Fruit fly (Drosophila melanogaster) whole organism, embryonic: ENCODE results near the gene lectin-29Ca.

Source experiments
- Abd-B ChIP-seq: fragments of 200-800 bp; sonication (Bioruptor generic); optimal IDR thresholded peaks from 2 replicates; lab custom pipeline; 2018; ENCODE audit warnings: missing biosample characterization, mild to moderate bottlenecking, missing genetic modification characterization, moderate library complexity
- Atf3 ChIP-seq: fragments of 200-800 bp; sonication (Bioruptor generic); optimal IDR thresholded peaks from 3 replicates; lab custom pipeline; 2016; ENCODE audit warnings: missing biosample characterization, missing genetic modification characterization
- B-H2 ChIP-seq: fragments of 200-800 bp; sonication (Bioruptor generic); optimal IDR thresholded peaks from 2 replicates; lab custom pipeline; 2018; ENCODE audit warnings: missing biosample characterization, mild to moderate bottlenecking, missing genetic modification characterization
- CG10147 ChIP-seq: fragments of 200-800 bp; sonication (Bioruptor generic); optimal IDR thresholded peaks from 2 replicates; lab custom pipeline; 2019; ENCODE audit warnings: missing biosample characterization, mild to moderate bottlenecking, missing genetic modification characterization, moderate library complexity
- CG18262 ChIP-seq: fragments of 200-800 bp; optimal IDR thresholded peaks from 3 replicates; lab custom pipeline; 2019; ENCODE audit warnings: missing biosample characterization, mild to moderate bottlenecking, missing genetic modification characterization, moderate library complexity
- CG2129 ChIP-seq: fragments of 200-800 bp; sonication (Bioruptor generic); IDR thresholded peaks from 2 replicates; pipeline ENCODE4 v1.3.6; 2022; ENCODE audit warnings: missing biosample characterization, missing genetic modification characterization; ENCODE audit not compliant: partially characterized antibody
- CG30020 ChIP-seq: fragments of 200-800 bp; optimal IDR thresholded peaks from 2 replicates; lab custom pipeline; 2019; ENCODE audit warnings: missing biosample characterization, mild to moderate bottlenecking, missing genetic modification characterization, moderate library complexity
- CG31388 ChIP-seq: fragments of 200-800 bp; sonication (Bioruptor generic); optimal IDR thresholded peaks from 2 replicates; lab custom pipeline; 2016; ENCODE audit warnings: missing biosample characterization, missing genetic modification characterization
- CG4360 ChIP-seq: fragments of 200-800 bp; sonication (Bioruptor generic); IDR thresholded peaks from 2 replicates; pipeline ENCODE4 v1.3.6; 2022; ENCODE audit warnings: missing biosample characterization, missing genetic modification characterization
- CG5180 ChIP-seq: fragments of 200-800 bp; sonication (Bioruptor generic); optimal IDR thresholded peaks from 3 replicates; lab custom pipeline; 2017; ENCODE audit warnings: missing biosample characterization, missing genetic modification characterization, mild to moderate bottlenecking, moderate library complexity, missing genetic modification reagents
- CG6813 ChIP-seq: fragments of 200-800 bp; sonication (Bioruptor generic); optimal IDR thresholded peaks from 2 replicates; lab custom pipeline; 2017; ENCODE audit warnings: missing biosample characterization, missing genetic modification characterization, mild to moderate bottlenecking, moderate library complexity, missing genetic modification reagents
- CG7786 ChIP-seq: fragments of 200-800 bp; sonication (Bioruptor generic); optimal IDR thresholded peaks from 2 replicates; lab custom pipeline; 2016; ENCODE audit warnings: missing biosample characterization, missing genetic modification characterization
- CG7987 ChIP-seq: fragments of 200-800 bp; sonication (Bioruptor generic); optimal IDR thresholded peaks from 2 replicates; lab custom pipeline; 2018; ENCODE audit warnings: missing biosample characterization, mild to moderate bottlenecking, missing genetic modification characterization, moderate library complexity
- CG9727 ChIP-seq: fragments of 200-800 bp; sonication (Bioruptor generic); optimal IDR thresholded peaks from 3 replicates; lab custom pipeline; 2017; ENCODE audit warnings: missing biosample characterization, mild to moderate bottlenecking, missing genetic modification characterization
- Camta ChIP-seq: fragments of 200-800 bp; sonication (Bioruptor generic); optimal IDR thresholded peaks from 2 replicates; lab custom pipeline; 2016; ENCODE audit warnings: missing biosample characterization, missing genetic modification characterization
- CkIIα-i1 ChIP-seq: fragments of 200-800 bp; sonication (Bioruptor generic); IDR thresholded peaks from 2 replicates; pipeline ENCODE4 v1.3.6; 2022; ENCODE audit warnings: missing biosample characterization, missing genetic modification characterization
- Dad ChIP-seq: fragments of 200-800 bp; sonication (Bioruptor generic); optimal IDR thresholded peaks from 3 replicates; lab custom pipeline; 2016; ENCODE audit warnings: missing biosample characterization, missing genetic modification characterization
- Dfd ChIP-seq, 2 experiments: fragments of >200 bp; optimal IDR thresholded peaks; 2 replicates each; lab custom pipeline; 2017; ENCODE audit warnings: missing biosample characterization in 2 of 2, missing genetic modification characterization in 2 of 2
- Doc2 ChIP-seq: fragments of 200-800 bp; sonication (Bioruptor generic); IDR thresholded peaks from 2 replicates; pipeline ENCODE4 v1.3.6; 2022; ENCODE audit warnings: missing biosample characterization, missing genetic modification characterization
- Drgx ChIP-seq: fragments of 200-800 bp; sonication (Bioruptor generic); IDR thresholded peaks from 2 replicates; pipeline ENCODE4 v1.3.6; 2022; ENCODE audit warnings: missing biosample characterization, missing genetic modification characterization
- Elba2 ChIP-seq: fragments of 200-800 bp; sonication (Bioruptor generic); optimal IDR thresholded peaks from 3 replicates; lab custom pipeline; 2016; ENCODE audit warnings: missing biosample characterization, missing genetic modification characterization
- HLHmδ ChIP-seq: fragments of 200-800 bp; sonication (Bioruptor generic); optimal IDR thresholded peaks from 2 replicates; lab custom pipeline; 2018; ENCODE audit warnings: missing biosample characterization, mild to moderate bottlenecking, missing genetic modification characterization, moderate library complexity
- HmgZ ChIP-seq: fragments of 200-800 bp; sonication (Bioruptor generic); optimal IDR thresholded peaks from 2 replicates; lab custom pipeline; 2018; ENCODE audit warnings: missing biosample characterization, mild to moderate bottlenecking, missing genetic modification characterization
- Max ChIP-seq: fragments of 200-800 bp; sonication (Bioruptor generic); optimal IDR thresholded peaks from 2 replicates; lab custom pipeline; 2016; ENCODE audit warnings: missing biosample characterization, mild to moderate bottlenecking, missing genetic modification characterization
- Mes4 ChIP-seq: fragments of 200-800 bp; sonication (Bioruptor generic); optimal IDR thresholded peaks from 2 replicates; lab custom pipeline; 2016; ENCODE audit warnings: missing biosample characterization, missing genetic modification characterization
- Nf-YA ChIP-seq: fragments of 200-800 bp; sonication (Bioruptor generic); IDR thresholded peaks from 2 replicates; pipeline ENCODE4 v1.3.6; 2022; ENCODE audit warnings: missing biosample characterization, missing genetic modification characterization
- Opbp ChIP-seq: fragments of 200-800 bp; sonication (Bioruptor generic); IDR thresholded peaks from 3 replicates; pipeline ENCODE4 v1.3.6; 2022; ENCODE audit warnings: missing biosample characterization, missing genetic modification characterization; ENCODE audit not compliant: partially characterized antibody
- Pdp1 ChIP-seq, 2 experiments: fragments of 200-800 bp; sonication (Bioruptor generic); optimal IDR thresholded peaks; 3 replicates each; lab custom pipeline; 2016; ENCODE audit warnings: missing biosample characterization in 2 of 2, missing genetic modification characterization in 2 of 2, mild to moderate bottlenecking in 1 of 2, moderate library complexity in 1 of 2
- Ptx1 ChIP-seq: fragments of 200-800 bp; sonication (Bioruptor generic); IDR thresholded peaks from 2 replicates; pipeline ENCODE4 v1.3.6; 2022; ENCODE audit warnings: missing biosample characterization, missing genetic modification characterization
- TFAM ChIP-seq: fragments of 200-800 bp; sonication (Bioruptor generic); optimal IDR thresholded peaks from 2 replicates; lab custom pipeline; 2017; ENCODE audit warnings: missing biosample characterization, missing genetic modification characterization, inconsistent platforms
- Taf1 ChIP-seq: fragments of 200-800 bp; sonication (Bioruptor generic); IDR thresholded peaks from 2 replicates; pipeline ENCODE4 v1.3.6; 2022; ENCODE audit warnings: missing biosample characterization, missing genetic modification characterization
- ab ChIP-seq: fragments of 200-800 bp; sonication (Bioruptor generic); optimal IDR thresholded peaks from 2 replicates; lab custom pipeline; 2016; ENCODE audit warnings: missing biosample characterization, missing genetic modification characterization
- amos ChIP-seq: fragments of 200-800 bp; sonication (Bioruptor generic); IDR thresholded peaks from 2 replicates; pipeline ENCODE4 v1.3.6; 2022; ENCODE audit warnings: missing biosample characterization, missing genetic modification characterization; ENCODE audit not compliant: partially characterized antibody
- ase ChIP-seq: fragments of 200-800 bp; sonication (Bioruptor generic); IDR thresholded peaks from 3 replicates; pipeline ENCODE4 v1.3.6; 2022; ENCODE audit warnings: missing biosample characterization, missing genetic modification characterization
- btn ChIP-seq: fragments of 200-800 bp; sonication (Bioruptor generic); optimal IDR thresholded peaks from 2 replicates; lab custom pipeline; 2016; ENCODE audit warnings: missing biosample characterization, missing genetic modification characterization
- chinmo ChIP-seq: fragments of 200-800 bp; sonication (Bioruptor generic); IDR thresholded peaks from 4 replicates; pipeline ENCODE4 v1.3.6; 2022; ENCODE audit warnings: missing biosample characterization, missing genetic modification characterization; ENCODE audit not compliant: partially characterized antibody
- corto ChIP-seq: fragments of 200-800 bp; sonication (Bioruptor generic); optimal IDR thresholded peaks from 2 replicates; lab custom pipeline; 2016; ENCODE audit warnings: missing biosample characterization, mild to moderate bottlenecking, missing genetic modification characterization, moderate library complexity
- crc ChIP-seq: fragments of 200-800 bp; sonication (Bioruptor generic); optimal IDR thresholded peaks from 2 replicates; lab custom pipeline; 2016; ENCODE audit warnings: missing biosample characterization, missing genetic modification characterization
- dpn ChIP-seq, 2 experiments: fragments of 200-800 bp; sonication (Bioruptor generic); optimal IDR thresholded peaks; 3 replicates each; lab custom pipeline; 2016; ENCODE audit warnings: missing biosample characterization in 2 of 2, missing genetic modification characterization in 2 of 2
- dysf ChIP-seq: fragments of 200-800 bp; sonication (Bioruptor generic); IDR thresholded peaks from 3 replicates; pipeline ENCODE4 v1.3.6; 2022; ENCODE audit warnings: missing biosample characterization, missing genetic modification characterization
- ems ChIP-seq: fragments of 200-800 bp; sonication (Bioruptor generic); optimal IDR thresholded peaks from 3 replicates; lab custom pipeline; 2016; ENCODE audit warnings: missing biosample characterization, missing genetic modification characterization
- gro ChIP-seq: fragments of 200-800 bp; sonication (Bioruptor generic); optimal IDR thresholded peaks from 2 replicates; lab custom pipeline; 2016; ENCODE audit warnings: missing biosample characterization, missing genetic modification characterization
- lilli ChIP-seq: fragments of 200-800 bp; sonication (Bioruptor generic); optimal IDR thresholded peaks from 3 replicates; lab custom pipeline; 2016; ENCODE audit warnings: missing biosample characterization, missing genetic modification characterization
- lov ChIP-seq, 2 experiments: fragments of 200-800 bp in 1 of 2; fragments of >200 bp in 1 of 2; sonication (Bioruptor generic) in 1 of 2; IDR thresholded peaks in 1 of 2; optimal IDR thresholded peaks in 1 of 2; 2 replicates in 1 of 2; 3 replicates in 1 of 2; pipeline versions ENCODE4 v1.3.6 to Lab custom; 2017 to 2022; ENCODE audit warnings: missing biosample characterization in 1 of 2, missing genetic modification characterization in 1 of 2
- prd ChIP-seq, 3 experiments: fragments of >200 bp in 2 of 3; fragments of 200-800 bp in 1 of 3; sonication (Bioruptor generic) in 1 of 3; optimal IDR thresholded peaks in 2 of 3; IDR thresholded peaks in 1 of 3; 2 replicates in 2 of 3; 3 replicates in 1 of 3; pipeline versions ENCODE4 v1.3.6 to Lab custom; 2017 to 2022; ENCODE audit warnings: missing biosample characterization in 1 of 3, missing genetic modification characterization in 1 of 3
- slbo ChIP-seq: fragments of 200-800 bp; sonication (Bioruptor generic); IDR thresholded peaks from 2 replicates; pipeline ENCODE4 v1.3.6; 2022; ENCODE audit warnings: missing biosample characterization, missing genetic modification characterization
- tgo ChIP-seq: fragments of 200-800 bp; sonication (Bioruptor generic); IDR thresholded peaks from 3 replicates; pipeline ENCODE4 v1.3.6; 2022; ENCODE audit warnings: missing biosample characterization, missing genetic modification characterization
- tio ChIP-seq: fragments of 200-800 bp; sonication (Bioruptor generic); optimal IDR thresholded peaks from 2 replicates; lab custom pipeline; 2017; ENCODE audit warnings: missing biosample characterization, missing genetic modification characterization, inconsistent platforms

lectin-29Ca gene

dm6 chr2L:8362273-8362954 lies 31.7 kb downstream of the lectin-29Ca start, which contains the start of gene CG7627 (continued):
- TF ChIP-seq ase (GFP tag; lab: Robert Waterston, UW) = peak; percentile 64; the same call in 2 of the 3 replicates
- TF ChIP-seq CG2129 (GFP tag; lab: Robert Waterston, UW) = no peak
- TF ChIP-seq CG7786 (GFP tag; lab: Kevin White, UChicago) = peak; percentile 87
- no peak for TF ChIP-seq HLHmδ
- TF ChIP-seq Ptx1 (GFP tag; lab: Robert Waterston, UW) = peak; percentile 83
- peak; percentile 35 for TF ChIP-seq Mes4
- TF ChIP-seq tgo = peak; percentile 74
- TF ChIP-seq HmgZ (tag; lab: Kevin White, UChicago) = peak; percentile 46
- TF ChIP-seq chinmo (GFP tag; lab: Robert Waterston, UW) = peak; percentile 74; the same call in 2 of the 4 replicates
- no peak for TF ChIP-seq CG31388 (GFP tag; lab: Kevin White, UChicago)
- TF ChIP-seq ab (GFP tag; lab: Kevin White, UChicago) = peak; percentile 72
- TF ChIP-seq CkIIα-i1 = 0 out of 2 replicates have a peak, but pooled peaks have one; percentile 37
- peak; percentile 61 for TF ChIP-seq Dad
- TF ChIP-seq Abd-B = peak; percentile 47
- TF ChIP-seq slbo (GFP tag; lab: Robert Waterston, UW) = peak; percentile 87
- peak; percentile 35 to 70 for TF ChIP-seq Pdp1 (GFP tag; optimal IDR thresholded peaks at IDR 0.05; lab: Kevin White, UChicago)
- TF ChIP-seq prd (optimal IDR thresholded peaks at IDR 0.05; lab: Kevin White, UChicago) = no peak
- peak; percentile 81 for TF ChIP-seq prd (GFP tag; IDR thresholded peaks at IDR 0.05; lab: Robert Waterston, UW)
- TF ChIP-seq crc (GFP tag; lab: Kevin White, UChicago) = peak; percentile 68
- no peak for TF ChIP-seq corto (GFP tag; lab: Kevin White, UChicago)
- peak; percentile 47 for TF ChIP-seq Camta
- TF ChIP-seq Nf-YA (GFP tag; lab: Robert Waterston, UW) = peak; percentile 53; the same call in 1 of the 2 replicates
- TF ChIP-seq CG30020 = peak; percentile 32
- peak; percentile 21 for TF ChIP-seq CG10147 (GFP tag; lab: Kevin White, UChicago)
- peak; percentile 82 for TF ChIP-seq CG9727 (GFP tag; lab: Kevin White, UChicago)
- TF ChIP-seq lilli = peak; percentile 89
- peak; percentile 89 for TF ChIP-seq Elba2 (GFP tag; lab: Kevin White, UChicago)
- peak; percentile 21; the same call in 1 of the 2 replicates for TF ChIP-seq Doc2 (GFP tag; lab: Robert Waterston, UW)
- TF ChIP-seq Dfd (GFP tag; optimal IDR thresholded peaks at IDR 0.05; lab: Kevin White, UChicago) = no peak
- peak; percentile 69 for TF ChIP-seq Taf1 (GFP tag; lab: Robert Waterston, UW)
- peak; percentile 75 for TF ChIP-seq gro (GFP tag; lab: Kevin White, UChicago)
- TF ChIP-seq Atf3 = peak; percentile 44
- TF ChIP-seq CG4360 (GFP tag; lab: Robert Waterston, UW) = 0 out of 2 replicates have a peak, but pooled peaks have one; percentile 23
- no peak for TF ChIP-seq TFAM
- peak; percentile 74 for TF ChIP-seq CG18262 (tag; lab: Kevin White, UChicago)
- TF ChIP-seq ems = peak; percentile 67
- peak; percentile 78 for TF ChIP-seq CG6813 (GFP tag; lab: Kevin White, UChicago)
- peak; percentile 27; the same call in 1 of the 2 replicates for TF ChIP-seq amos (GFP tag; lab: Robert Waterston, UW)
- TF ChIP-seq B-H2 (GFP tag; lab: Kevin White, UChicago) = peak; percentile 70
- peak; percentile 86 for TF ChIP-seq dysf (GFP tag; lab: Robert Waterston, UW)
- TF ChIP-seq dpn (GFP tag; optimal IDR thresholded peaks at IDR 0.05; lab: Kevin White, UChicago) = peak; percentile 67 to 77
- TF ChIP-seq Drgx (GFP tag; lab: Robert Waterston, UW) = peak; percentile 76
- peak; percentile 47 for TF ChIP-seq Max (GFP tag; lab: Kevin White, UChicago)
- peak; percentile 38 for TF ChIP-seq CG7987 (GFP tag; lab: Kevin White, UChicago)
- peak; percentile 58 for TF ChIP-seq CG5180 (GFP tag; lab: Kevin White, UChicago)
- no peak for TF ChIP-seq lov (optimal IDR thresholded peaks at IDR 0.05; lab: Kevin White, UChicago)
- TF ChIP-seq lov (GFP tag; IDR thresholded peaks at IDR 0.05; lab: Robert Waterston, UW) = peak; percentile 68; the same call in 2 of the 3 replicates
- TF ChIP-seq btn (GFP tag; lab: Kevin White, UChicago) = peak; percentile 19
- peak; percentile 69 for TF ChIP-seq tio (GFP tag; lab: Kevin White, UChicago)
- TF ChIP-seq Opbp (GFP tag; lab: Robert Waterston, UW) = no peak
